Fruit fly (Drosophila melanogaster) Kc167 (cell line): ENCODE measurements around the gene CG42752.

Experiments used
- insv ChIP-seq: fragments of >200 bp; optimal IDR thresholded peaks from 3 replicates; lab custom pipeline; 2018; ENCODE audit warnings: missing external identifiers
- psq ChIP-seq: fragments of >200 bp; optimal IDR thresholded peaks from 2 replicates; lab custom pipeline; 2017; ENCODE audit warnings: missing external identifiers

DNA sequence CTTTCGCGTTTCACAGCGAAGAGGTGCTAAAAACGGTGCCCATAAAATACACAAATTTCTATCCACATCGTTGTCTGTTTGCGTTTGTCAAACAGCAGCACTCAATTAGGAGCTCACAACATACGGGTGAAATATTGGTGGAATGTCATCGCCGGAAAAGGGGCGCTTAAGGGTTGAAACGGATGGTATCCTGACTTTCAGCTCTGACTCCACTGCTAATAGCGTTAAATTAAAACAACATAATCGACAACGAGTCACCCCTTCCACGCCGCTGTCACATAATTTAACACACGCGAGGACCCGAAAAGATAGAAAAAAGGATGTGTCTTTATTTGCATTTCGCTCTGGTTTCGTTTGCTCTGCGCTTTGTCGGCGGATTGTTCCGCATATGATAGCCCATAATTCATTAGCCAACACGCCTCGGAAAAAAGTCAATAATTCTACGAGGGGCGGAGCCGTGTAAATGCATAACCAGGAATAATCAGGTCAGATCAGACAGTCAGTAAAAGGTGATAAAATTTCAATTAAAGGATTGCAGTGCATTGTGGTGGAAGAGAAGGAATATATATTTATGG is 45.2 kb upstream of the CG42752 start:
- no peak for TF ChIP-seq psq (lab: Kevin White, UChicago)
- TF ChIP-seq insv (lab: Kevin White, UChicago) = no peak
